Worm (Caenorhabditis elegans) whole organism, L4 larva: ENCODE data around the gene dnj-17.
A peak's percentile ranks its signal among the peaks of the same experiment; 100 is the strongest.

Experiments used
- D1046.2 ChIP-seq: fragments of 200-800 bp; sonication (Bioruptor generic); IDR thresholded peaks from 2 replicates; pipeline ENCODE4 v1.3.6; 2022; ENCODE audit warnings: missing genetic modification characterization, missing compliant biosample characterization
- R02D3.7 ChIP-seq: fragments of 150-350 bp; sonication (generic microtip); optimal IDR thresholded peaks from 3 replicates; lab custom pipeline; 2014; ENCODE audit warnings: missing biosample characterization, missing genetic modification characterization
- T20F7.1 ChIP-seq: fragments of 200-800 bp; sonication (Bioruptor generic); optimal IDR thresholded peaks from 2 replicates; lab custom pipeline; 2018; ENCODE audit warnings: mild to moderate bottlenecking, missing genetic modification characterization, missing compliant biosample characterization
- Y105C5A.15 ChIP-seq: fragments of 200-800 bp; sonication (Bioruptor generic); IDR thresholded peaks from 2 replicates; pipeline ENCODE4 v1.3.6; 2022; ENCODE audit warnings: missing genetic modification characterization, missing compliant biosample characterization
- Y48G9A.11 ChIP-seq: fragments of 200-800 bp; sonication (Bioruptor generic); IDR thresholded peaks from 2 replicates; pipeline ENCODE4 v1.3.6; 2022; ENCODE audit warnings: missing genetic modification reagents, missing genetic modification characterization, missing compliant biosample characterization
- Y5F2A.4 ChIP-seq: fragments of 200-800 bp; sonication (Bioruptor generic); optimal IDR thresholded peaks from 2 replicates; lab custom pipeline; 2018; ENCODE audit warnings: mild to moderate bottlenecking, missing genetic modification characterization, missing compliant biosample characterization
- Y75B8A.6 ChIP-seq: fragments of 200-800 bp; sonication (Bioruptor generic); IDR thresholded peaks from 2 replicates; pipeline ENCODE4 v1.3.6; 2022; ENCODE audit warnings: missing genetic modification reagents, missing genetic modification characterization, missing compliant biosample characterization
- ZK337.2 ChIP-seq: fragments of 200-800 bp; sonication (Bioruptor generic); IDR thresholded peaks from 2 replicates; pipeline ENCODE4 v1.3.6; 2022; ENCODE audit warnings: missing genetic modification reagents, missing genetic modification characterization, missing compliant biosample characterization
- ZK546.5 ChIP-seq, 2 experiments: sonication (generic microtip); optimal IDR thresholded peaks; 2 replicates each; lab custom pipeline; 2017; ENCODE audit warnings: missing biosample characterization in 2 of 2, missing genetic modification characterization in 2 of 2
- aha-1 ChIP-seq: fragments of 150-350 bp; peaks from one replicate; lab custom pipeline; 2014; ENCODE audit warnings: missing biosample characterization, missing genetic modification characterization
- arid-1 ChIP-seq: fragments of 200-800 bp; sonication (Bioruptor generic); conservative IDR thresholded peaks from 2 replicates; pipeline ENCODE4 v1.3.6; 2022; ENCODE audit warnings: missing genetic modification reagents, missing genetic modification characterization, missing compliant biosample characterization
- ceh-20 ChIP-seq: fragments of 200-800 bp; sonication (Bioruptor generic); IDR thresholded peaks from 2 replicates; pipeline ENCODE4 v1.3.6; 2022; ENCODE audit warnings: missing genetic modification reagents, missing genetic modification characterization, missing compliant biosample characterization
- ceh-32 ChIP-seq: sonication (generic microtip); optimal IDR thresholded peaks from 2 replicates; lab custom pipeline; 2016; ENCODE audit warnings: mild to moderate bottlenecking, missing genetic modification characterization, missing compliant biosample characterization; ENCODE audit not compliant: poor library complexity
- ceh-82 ChIP-seq: sonication (generic microtip); optimal IDR thresholded peaks from 2 replicates; lab custom pipeline; 2017; ENCODE audit warnings: missing biosample characterization, missing genetic modification characterization
- cey-2 ChIP-seq: sonication (generic microtip); optimal IDR thresholded peaks from 3 replicates; lab custom pipeline; 2017; ENCODE audit warnings: missing genetic modification characterization, mild to moderate bottlenecking, missing compliant biosample characterization, antibody characterized with exemption, borderline replicate concordance; ENCODE audit not compliant: insufficient read depth
- ctbp-1 ChIP-seq: fragments of 200-800 bp; sonication (Bioruptor generic); IDR thresholded peaks from 2 replicates; pipeline ENCODE4 v1.3.6; 2022; ENCODE audit warnings: missing genetic modification reagents, missing genetic modification characterization, missing compliant biosample characterization
- daf-12 ChIP-seq: fragments of 150-350 bp; optimal IDR thresholded peaks from 2 replicates; lab custom pipeline; 2014; ENCODE audit warnings: missing biosample characterization, missing genetic modification reagents, missing genetic modification characterization
- daf-19 ChIP-seq: fragments of 200-800 bp; sonication (Bioruptor generic); conservative IDR thresholded peaks from 2 replicates; pipeline ENCODE4 v1.3.6; 2022; ENCODE audit warnings: missing genetic modification characterization, missing compliant biosample characterization
- daf-8 ChIP-seq: fragments of 200-800 bp; sonication (Bioruptor generic); IDR thresholded peaks from 2 replicates; pipeline ENCODE4 v1.3.6; 2022; ENCODE audit warnings: missing genetic modification characterization, missing compliant biosample characterization
- dmd-6 ChIP-seq: fragments of 200-800 bp; sonication (Bioruptor generic); IDR thresholded peaks from 2 replicates; pipeline ENCODE4 v1.3.6; 2022; ENCODE audit warnings: missing genetic modification reagents, missing genetic modification characterization, missing compliant biosample characterization
- duxl-1 ChIP-seq: sonication (generic microtip); optimal IDR thresholded peaks from 2 replicates; lab custom pipeline; 2016; ENCODE audit warnings: mild to moderate bottlenecking, missing genetic modification characterization, moderate library complexity, missing compliant biosample characterization; ENCODE audit not compliant: poor library complexity
- egl-43 ChIP-seq: fragments of 200-800 bp; sonication (Bioruptor generic); IDR thresholded peaks from 2 replicates; pipeline ENCODE4 v1.3.6; 2022; ENCODE audit warnings: missing genetic modification reagents, missing genetic modification characterization, missing compliant biosample characterization
- hif-1 ChIP-seq, 2 experiments: sonication (generic microtip); optimal IDR thresholded peaks; 2 replicates each; lab custom pipeline; 2016 to 2017; ENCODE audit warnings: missing compliant biosample characterization in 2 of 2, missing genetic modification characterization in 2 of 2, missing genetic modification reagents in 2 of 2, missing genotype in 2 of 2, mild to moderate bottlenecking in 1 of 2
- lin-38 ChIP-seq: fragments of 200-800 bp; sonication (Bioruptor generic); IDR thresholded peaks from 2 replicates; pipeline ENCODE4 v1.3.6; 2022; ENCODE audit warnings: missing genetic modification reagents, missing genetic modification characterization, missing compliant biosample characterization
- lin-39 ChIP-seq: fragments of 150-350 bp; optimal IDR thresholded peaks from 2 replicates; lab custom pipeline; 2014; ENCODE audit warnings: missing biosample characterization, missing genetic modification reagents, missing genetic modification characterization
- lsy-2 ChIP-seq, 2 experiments: fragments of 150-350 bp in 1 of 2; sonication (generic microtip) in 1 of 2; optimal IDR thresholded peaks; 2 replicates each; lab custom pipeline; 2014 to 2017; ENCODE audit warnings: missing biosample characterization in 2 of 2, missing genetic modification characterization in 2 of 2
- mes-2 ChIP-seq: sonication (generic microtip); optimal IDR thresholded peaks from 2 replicates; lab custom pipeline; 2016; ENCODE audit warnings: missing genotype, mild to moderate bottlenecking, missing genetic modification characterization, missing compliant biosample characterization; ENCODE audit not compliant: poor library complexity, severe bottlenecking
- nhr-10 ChIP-seq: fragments of 150-350 bp; optimal IDR thresholded peaks from 2 replicates; lab custom pipeline; 2014; ENCODE audit warnings: missing biosample characterization, missing genetic modification characterization
- nhr-41 ChIP-seq: fragments of 200-800 bp; sonication (Bioruptor generic); IDR thresholded peaks from 2 replicates; pipeline ENCODE4 v1.3.6; 2022; ENCODE audit warnings: missing genetic modification reagents, missing genetic modification characterization, missing compliant biosample characterization
- nhr-42 ChIP-seq: fragments of 200-800 bp; sonication (Bioruptor generic); IDR thresholded peaks from 2 replicates; pipeline ENCODE4 v1.3.6; 2022; ENCODE audit warnings: missing genetic modification characterization, missing compliant biosample characterization
- nhr-48 ChIP-seq: sonication (generic microtip); optimal IDR thresholded peaks from 2 replicates; lab custom pipeline; 2016; ENCODE audit warnings: mild to moderate bottlenecking, missing genetic modification characterization, missing compliant biosample characterization
- nhr-76 ChIP-seq: fragments of 150-350 bp; optimal IDR thresholded peaks from 2 replicates; lab custom pipeline; 2014; ENCODE audit warnings: missing biosample characterization, missing genetic modification characterization
- nhr-77 ChIP-seq: fragments of 150-350 bp; optimal IDR thresholded peaks from 2 replicates; lab custom pipeline; 2014; ENCODE audit warnings: missing biosample characterization, missing genetic modification characterization
- pha-4 ChIP-seq, 2 experiments: fragments of 150-350 bp in 1 of 2; fragments of 200-800 bp in 1 of 2; sonication (Bioruptor generic) in 1 of 2; IDR thresholded peaks in 1 of 2; optimal IDR thresholded peaks in 1 of 2; 2 replicates each; pipeline versions ENCODE4 v1.3.6 to Lab custom; 2014 to 2022; ENCODE audit warnings: missing genetic modification characterization in 2 of 2, missing genetic modification reagents in 2 of 2, missing biosample characterization in 1 of 2, missing compliant biosample characterization in 1 of 2
- php-3 ChIP-seq: fragments of 200-800 bp; sonication (Bioruptor generic); IDR thresholded peaks from 2 replicates; pipeline ENCODE4 v1.3.6; 2022; ENCODE audit warnings: missing genetic modification reagents, missing genetic modification characterization, missing compliant biosample characterization
- pqm-1 ChIP-seq: sonication (generic microtip); optimal IDR thresholded peaks from 2 replicates; lab custom pipeline; 2017; ENCODE audit warnings: missing biosample characterization, missing genetic modification characterization
- rbr-2 ChIP-seq: sonication (generic microtip); optimal IDR thresholded peaks from 2 replicates; lab custom pipeline; 2016; ENCODE audit warnings: missing genotype, missing genetic modification characterization, missing compliant biosample characterization
- set-16 ChIP-seq: fragments of 200-800 bp; sonication (Bioruptor generic); IDR thresholded peaks from 2 replicates; pipeline ENCODE4 v1.3.6; 2022; ENCODE audit warnings: missing genetic modification reagents, missing genetic modification characterization, missing compliant biosample characterization
- snpc-1.2 ChIP-seq: fragments of 200-800 bp; sonication (Bioruptor generic); IDR thresholded peaks from 2 replicates; pipeline ENCODE4 v1.3.6; 2022; ENCODE audit warnings: missing genetic modification reagents, missing genetic modification characterization, missing compliant biosample characterization
- spr-1 ChIP-seq: sonication (generic microtip); optimal IDR thresholded peaks from 2 replicates; lab custom pipeline; 2016; ENCODE audit warnings: mild to moderate bottlenecking, missing genetic modification characterization, missing compliant biosample characterization
- tag-97 ChIP-seq: fragments of 200-800 bp; sonication (Bioruptor generic); IDR thresholded peaks from 2 replicates; pipeline ENCODE4 v1.3.6; 2022; ENCODE audit warnings: missing genetic modification characterization, missing compliant biosample characterization
- unc-130 ChIP-seq: sonication (generic microtip); optimal IDR thresholded peaks from 2 replicates; lab custom pipeline; 2016; ENCODE audit warnings: missing genetic modification reagents, missing genetic modification characterization, missing compliant biosample characterization
- unc-62 ChIP-seq, 3 experiments: fragments of 150-350 bp in 1 of 3; sonication (generic microtip); optimal IDR thresholded peaks in 2 of 3; peaks in 1 of 3; 1 replicate in 1 of 3; 2 replicates in 2 of 3; lab custom pipeline; 2014 to 2017; ENCODE audit warnings: missing biosample characterization in 3 of 3, missing genetic modification characterization in 3 of 3, missing genetic modification reagents in 3 of 3, missing genotype in 1 of 3
- zag-1 ChIP-seq: fragments of 150-350 bp; optimal IDR thresholded peaks from 2 replicates; lab custom pipeline; 2014; ENCODE audit warnings: missing biosample characterization, missing genetic modification characterization
- zfp-2 ChIP-seq: sonication (generic microtip); optimal IDR thresholded peaks from 2 replicates; lab custom pipeline; 2016; ENCODE audit warnings: mild to moderate bottlenecking, missing genetic modification characterization, missing compliant biosample characterization
- zip-11 ChIP-seq: fragments of 200-800 bp; sonication (Bioruptor generic); IDR thresholded peaks from 2 replicates; pipeline ENCODE4 v1.3.6; 2022; ENCODE audit warnings: missing genetic modification characterization, missing compliant biosample characterization
- zip-2 ChIP-seq: fragments of 150-350 bp; optimal IDR thresholded peaks from 2 replicates; lab custom pipeline; 2014; ENCODE audit warnings: missing biosample characterization, missing genetic modification characterization
- ztf-11 ChIP-seq: fragments of 150-350 bp; optimal IDR thresholded peaks from 2 replicates; lab custom pipeline; 2014; ENCODE audit warnings: missing biosample characterization, missing genetic modification characterization
- ztf-7 ChIP-seq: fragments of 150-350 bp; optimal IDR thresholded peaks from 2 replicates; lab custom pipeline; 2014; ENCODE audit warnings: missing biosample characterization, missing genetic modification characterization

Gene dnj-17

DNA sequence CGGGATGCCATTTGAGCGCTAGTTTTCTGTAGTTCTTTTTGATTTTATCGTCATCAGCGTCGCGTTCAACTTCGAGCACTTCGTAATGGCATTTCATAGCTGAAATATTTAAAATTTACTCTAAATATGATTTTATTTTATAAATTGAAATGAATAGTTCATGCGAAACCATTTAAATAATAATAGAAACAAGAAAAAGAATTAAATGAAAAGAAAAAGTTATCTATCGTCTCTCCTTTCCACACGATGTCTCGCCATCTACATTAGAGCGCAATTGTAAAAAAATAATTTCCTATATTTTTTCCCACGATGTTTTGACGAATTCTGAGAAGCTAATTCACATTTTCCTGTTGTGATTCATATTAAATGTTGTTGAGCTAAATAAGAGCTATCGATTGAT is at the start of gene dnj-17:
Gene dnj-17 (minus strand): TSS at position 101 of the 400 bp plus-strand sequence.
- TF ChIP-seq tag-97 (GFP tag; lab: Robert Waterston, UW) (no peak), snpc-1.2 (GFP tag; lab: Robert Waterston, UW) (no peak), spr-1 (tag; lab: Kevin White, UChicago) (no peak), hif-1 (tag; optimal IDR thresholded peaks at IDR 0.05; lab: Kevin White, UChicago) (no peak), lin-39 (tag; lab: Kevin White, UChicago) (no peak), nhr-48 (tag; lab: Kevin White, UChicago) (no peak), Y105C5A.15 (GFP tag; lab: Robert Waterston, UW) (no peak), ctbp-1 (no peak), ceh-32 (no peak), ztf-11 (tag; lab: Kevin White, UChicago) (no peak), nhr-42 (GFP tag; lab: Robert Waterston, UW) (no peak), rbr-2 (tag; lab: Kevin White, UChicago) (no peak), arid-1 (GFP tag; lab: Robert Waterston, UW) (no peak), nhr-76 (no peak), zip-2 (no peak)

DNA sequence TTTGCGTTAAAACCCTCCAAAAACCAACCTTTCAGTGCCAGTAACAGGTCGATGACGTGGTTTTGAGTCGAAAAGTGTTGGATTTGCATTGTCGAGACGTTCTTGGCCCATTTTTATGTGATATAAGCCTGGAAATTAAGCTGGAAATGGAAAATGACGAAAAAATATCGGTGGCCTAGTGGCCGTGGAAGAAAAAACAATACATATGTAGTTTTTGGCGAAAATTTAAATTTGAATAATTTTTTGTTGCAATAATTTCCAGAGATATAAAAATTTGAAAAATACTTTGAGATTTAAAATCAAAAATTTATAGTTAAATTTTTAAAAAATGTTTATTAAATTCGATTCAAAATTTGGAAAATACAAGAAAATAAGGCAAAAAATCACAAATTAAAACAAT is 46.3 kb upstream of the dnj-17 start, which contains the start of gene ciao-2B:
Gene ciao-2B (minus strand): TSS at position 130 of the 400 bp plus-strand sequence.
- no peak for TF ChIP-seq unc-62 (GFP tag; optimal IDR thresholded peaks at IDR 0.05 in 1 of 2; lab: Kevin White, UChicago)
- TF ChIP-seq unc-62 (tag; optimal IDR thresholded peaks at IDR 0.05; lab: Kevin White, UChicago) = no peak
- peak; percentile 7 for TF ChIP-seq nhr-77 (tag; lab: Kevin White, UChicago)
- TF ChIP-seq ceh-82 (tag; lab: Kevin White, UChicago) = no peak
- TF ChIP-seq ztf-7 = no peak
- no peak for TF ChIP-seq nhr-41 (GFP tag; lab: Robert Waterston, UW)
- no peak for TF ChIP-seq R02D3.7 (tag; lab: Kevin White, UChicago)
- no peak for TF ChIP-seq Y48G9A.11 (GFP tag; lab: Robert Waterston, UW)
- TF ChIP-seq zip-11 (GFP tag; lab: Robert Waterston, UW) = no peak
- TF ChIP-seq lsy-2 (tag; optimal IDR thresholded peaks at IDR 0.05; lab: Kevin White, UChicago) = peak in 1 of 2 experiments; percentile 69
- TF ChIP-seq zag-1 (tag; lab: Kevin White, UChicago) = no peak
- no peak for TF ChIP-seq nhr-48 (tag; lab: Kevin White, UChicago)
- TF ChIP-seq daf-19 = no peak
- no peak for TF ChIP-seq cey-2
- TF ChIP-seq ceh-20 = no peak
- TF ChIP-seq ZK546.5 (tag; optimal IDR thresholded peaks at IDR 0.05; lab: Kevin White, UChicago) = no peak
- TF ChIP-seq duxl-1 (tag; lab: Kevin White, UChicago) = no peak
- TF ChIP-seq zip-2 = no peak
- TF ChIP-seq D1046.2 = no peak
- no peak for TF ChIP-seq Y75B8A.6 (GFP tag; lab: Robert Waterston, UW)
- no peak for TF ChIP-seq Y5F2A.4 (GFP tag; lab: Kevin White, UChicago)
- TF ChIP-seq nhr-10 (tag; lab: Kevin White, UChicago) = no peak
- no peak for TF ChIP-seq pqm-1 (tag; lab: Kevin White, UChicago)
- no peak for TF ChIP-seq aha-1 (tag; lab: Kevin White, UChicago)
- TF ChIP-seq daf-12 (tag; lab: Kevin White, UChicago) = no peak
- no peak for TF ChIP-seq nhr-76
- TF ChIP-seq rbr-2 (tag; lab: Kevin White, UChicago) = no peak
- peak; percentile 40; the same call in 1 of the 2 replicates for TF ChIP-seq lin-38 (GFP tag; lab: Robert Waterston, UW)
- TF ChIP-seq hif-1 (tag; optimal IDR thresholded peaks at IDR 0.05; lab: Kevin White, UChicago) = peak in 1 of 2 experiments; percentile 64
- no peak for TF ChIP-seq ZK337.2 (GFP tag; lab: Robert Waterston, UW)
- TF ChIP-seq egl-43 (GFP tag; lab: Robert Waterston, UW) = no peak
- no peak for TF ChIP-seq dmd-6
- TF ChIP-seq daf-8 (GFP tag; lab: Robert Waterston, UW) = no peak
- TF ChIP-seq pha-4 (GFP tag; IDR thresholded peaks at IDR 0.05; lab: Robert Waterston, UW) = no peak
- no peak for TF ChIP-seq pha-4 (tag; optimal IDR thresholded peaks at IDR 0.05; lab: Kevin White, UChicago)
- no peak for TF ChIP-seq unc-130 (GFP tag; lab: Kevin White, UChicago)
- TF ChIP-seq php-3 (GFP tag; lab: Robert Waterston, UW) = no peak
- no peak for TF ChIP-seq T20F7.1 (GFP tag; lab: Kevin White, UChicago)
- TF ChIP-seq spr-1 (tag; lab: Kevin White, UChicago) = no peak
- TF ChIP-seq zfp-2 (tag; lab: Kevin White, UChicago) = no peak
- TF ChIP-seq mes-2 = peak; percentile 88
- no peak for TF ChIP-seq set-16 (GFP tag; lab: Robert Waterston, UW)
